Worm (Caenorhabditis elegans) whole organism, L4 larva: ENCODE results near the gene mrps-12.

Source experiments
- ama-1 ChIP-seq: fragments of 150-350 bp; optimal IDR thresholded peaks from 2 replicates; lab custom pipeline; 2014; ENCODE audit warnings: inconsistent platforms, mixed read lengths
- dpl-1 ChIP-seq: fragments of 150-350 bp; optimal IDR thresholded peaks from 2 replicates; lab custom pipeline; 2014; ENCODE audit warnings: missing biosample characterization, missing genetic modification reagents, missing genetic modification characterization
- fos-1 ChIP-seq: fragments of 150-350 bp; optimal IDR thresholded peaks from 2 replicates; lab custom pipeline; 2014; ENCODE audit warnings: missing biosample characterization, missing genetic modification characterization
- nhr-6 ChIP-seq: fragments of 150-350 bp; optimal IDR thresholded peaks from 2 replicates; lab custom pipeline; 2014; ENCODE audit warnings: missing biosample characterization, missing genetic modification characterization

ce11 chrV:20871194-20871593, 33.3 kb downstream of the mrps-12 start:
- TF ChIP-seq dpl-1 (GFP tag; lab: Kevin White, UChicago): no peak
- no peak for TF ChIP-seq ama-1
- TF ChIP-seq fos-1: no peak
- TF ChIP-seq nhr-6: no peak
